Worm (Caenorhabditis elegans): ENCODE measurements around the gene ril-2.

DNA sequence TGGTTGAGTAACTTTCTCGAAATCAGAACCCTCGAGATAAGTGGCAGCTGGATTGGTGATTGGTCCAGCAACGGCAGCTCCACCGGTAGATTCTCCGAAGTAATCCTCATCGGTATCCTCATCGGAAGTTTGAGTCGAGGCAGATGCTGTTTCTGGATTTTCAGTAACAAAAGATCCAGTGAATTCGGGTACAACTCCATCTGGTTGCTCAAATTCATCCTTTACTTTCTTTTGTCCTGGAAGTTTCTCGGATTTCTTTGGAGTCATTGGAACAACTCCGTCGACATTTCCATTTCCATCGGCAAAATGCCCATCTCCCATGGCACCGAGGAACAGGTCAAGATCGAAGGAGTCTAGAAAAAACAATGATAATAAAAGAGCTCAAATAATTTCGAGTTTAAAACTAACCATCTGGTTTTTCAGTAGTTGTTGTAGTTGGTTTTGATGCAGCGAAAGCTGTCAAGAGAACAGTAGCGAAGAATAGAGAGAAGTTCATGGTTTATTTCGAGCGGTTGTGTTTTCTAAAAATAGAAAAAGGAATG is 46.2 kb downstream of the ril-2 start, which contains the start of gene F45D3.4:
- no peak for TF ChIP-seq egl-27 (tag; optimal IDR thresholded peaks at IDR 0.05)
- TF ChIP-seq snpc-4 (tag; optimal IDR thresholded peaks at IDR 0.05) = no peak
- no peak for TF ChIP-seq zag-1 (tag; optimal IDR thresholded peaks at IDR 0.05)
- no peak for TF ChIP-seq lir-3 (tag; optimal IDR thresholded peaks at IDR 0.05; ENCODE audit: poor library complexity)
- TF ChIP-seq ceh-63 (GFP tag; optimal IDR thresholded peaks at IDR 0.05) = no peak
- TF ChIP-seq unc-62 (GFP tag; optimal IDR thresholded peaks at IDR 0.05) = no peak
- TF ChIP-seq aha-1 (tag; optimal IDR thresholded peaks at IDR 0.05) = no peak
- no peak for TF ChIP-seq nhr-237 (tag; optimal IDR thresholded peaks at IDR 0.05)
- no peak for TF ChIP-seq nhr-90 (tag; optimal IDR thresholded peaks at IDR 0.05; ENCODE audit: poor library complexity)
- TF ChIP-seq fkh-10 (GFP tag; optimal IDR thresholded peaks at IDR 0.05) = no peak
- no peak for TF ChIP-seq pqm-1 (tag; optimal IDR thresholded peaks at IDR 0.05)

Data from whole organism, L1 larva.